Worm (Caenorhabditis elegans): ENCODE results near the gene sri-7.
"Not testable (repeated sequence)": the region's sequence is repeated elsewhere in the genome, so short reads cannot be mapped to it uniquely, and the experiment has no call there.

The sri-7 gene

DNA sequence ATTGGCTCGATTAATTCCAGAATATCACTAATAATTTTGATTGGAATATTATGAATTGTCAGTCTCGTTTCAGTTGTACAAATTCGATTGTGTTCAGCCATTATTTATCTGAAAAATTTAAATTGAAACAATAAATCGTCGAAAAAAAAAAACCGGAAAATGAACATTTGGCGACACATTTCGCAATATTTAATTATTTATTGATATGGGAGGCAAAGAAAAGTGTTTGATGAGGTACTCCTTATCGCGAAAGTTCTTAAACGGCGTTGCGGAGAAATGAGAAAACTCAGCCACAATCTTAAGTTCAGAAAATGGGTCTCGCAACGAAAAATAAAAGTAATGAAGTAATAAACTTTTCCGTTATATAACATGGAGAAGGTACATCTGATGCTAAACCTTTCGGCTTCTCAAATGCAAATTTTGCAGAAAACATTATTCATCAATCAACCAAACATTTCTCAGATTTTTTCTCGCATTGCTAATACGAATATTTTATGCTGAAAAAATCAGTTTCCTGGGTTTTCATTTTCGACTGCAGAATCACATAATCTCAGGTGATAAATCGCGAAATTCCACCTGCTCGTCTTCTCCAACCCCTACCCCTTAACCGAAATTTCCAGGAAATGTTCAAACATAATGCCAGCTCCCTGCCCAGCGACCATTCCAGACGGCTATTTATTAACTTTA, at the start of gene sri-7, which contains the start of gene T06E6.15:
TSS of gene sri-7 (plus strand) at position 637 of the 687 bp plus-strand sequence.
TSS of gene T06E6.15 (minus strand) at position 101 of the 687 bp plus-strand sequence.
- no peak for TF ChIP-seq W03F9.2 (tag; optimal IDR thresholded peaks at IDR 0.05)
- no peak for TF ChIP-seq dao-5 (tag; optimal IDR thresholded peaks at IDR 0.05)
- TF ChIP-seq him-1 (tag; optimal IDR thresholded peaks at IDR 0.05) = no peak

DNA sequence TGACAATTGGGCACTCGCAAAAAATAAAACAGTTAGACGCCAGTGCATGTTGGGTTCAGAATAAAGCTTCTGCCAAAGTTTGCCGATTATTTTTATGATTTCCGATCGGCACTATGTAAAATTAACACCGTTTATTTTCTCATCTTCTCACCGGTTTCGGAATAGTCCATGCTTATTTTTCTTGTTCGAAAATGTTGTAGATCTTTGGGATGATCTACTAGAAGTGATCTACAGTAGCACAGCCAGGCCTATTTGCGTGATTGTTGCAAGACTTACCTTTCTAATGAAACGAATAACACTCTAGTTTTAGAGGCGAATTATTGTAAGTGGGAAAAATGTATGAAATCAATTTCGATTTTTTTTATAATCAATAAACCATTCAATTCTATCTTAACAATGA, 49.5 kb upstream of the sri-7 start, which contains the start of gene clec-231:
TSS of gene clec-231 (minus strand) at position 101 of the 400 bp plus-strand sequence.
- TF ChIP-seq W03F9.2 (tag; optimal IDR thresholded peaks at IDR 0.05) (no peak), dao-5 (tag; optimal IDR thresholded peaks at IDR 0.05) (no peak)

DNA sequence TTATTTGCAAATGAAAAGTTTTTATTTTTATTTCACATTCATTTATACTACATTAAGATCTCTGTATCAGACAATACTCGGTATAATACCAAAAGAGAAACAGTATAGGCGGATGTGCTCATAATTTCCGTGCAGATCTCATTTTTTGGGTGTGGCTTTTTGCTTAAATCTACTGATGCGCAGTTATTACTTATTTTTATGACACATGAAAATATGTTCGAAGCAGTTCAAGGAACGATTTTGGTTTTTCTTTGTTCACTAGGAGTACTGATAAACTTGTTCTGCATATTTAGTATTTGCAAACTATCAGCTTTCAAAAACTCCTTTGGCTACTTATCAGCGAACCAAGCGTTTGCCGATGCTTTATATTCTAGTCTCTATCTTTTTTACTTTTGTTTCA, 47.8 kb upstream of the sri-7 start, which contains the start of gene srx-58:
TSS of gene srx-58 (plus strand) at position 301 of the 400 bp plus-strand sequence.
- TF ChIP-seq dao-5 (tag; optimal IDR thresholded peaks at IDR 0.05) (no peak), him-1 (tag; optimal IDR thresholded peaks at IDR 0.05) (no peak), W03F9.2 (tag; optimal IDR thresholded peaks at IDR 0.05) (no peak)

DNA sequence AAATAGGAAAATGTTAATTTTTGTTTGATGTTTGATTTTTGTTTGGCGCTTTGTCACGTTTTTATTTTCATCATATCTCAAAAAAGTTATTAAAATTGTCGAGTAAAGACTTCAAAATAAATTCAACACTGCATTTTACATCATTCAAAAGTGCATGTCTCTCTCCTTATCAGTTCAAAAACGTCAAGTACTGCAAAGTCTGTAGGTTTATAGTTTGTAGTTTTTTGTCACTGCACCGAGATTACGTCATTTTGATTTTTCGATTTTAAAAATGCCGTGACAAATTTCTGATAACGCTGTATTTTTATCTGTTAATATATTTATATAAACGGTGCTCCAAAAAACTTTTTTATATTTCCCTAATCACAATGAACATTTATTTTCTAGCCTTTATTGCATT, 45.5 kb upstream of the sri-7 start, which contains the start of gene C29F3.7:
TSS of gene C29F3.7 (plus strand) at position 254 of the 400 bp plus-strand sequence.
- TF ChIP-seq W03F9.2 (tag; optimal IDR thresholded peaks at IDR 0.05) = no peak
- no peak for TF ChIP-seq him-1 (tag; optimal IDR thresholded peaks at IDR 0.05)
- TF ChIP-seq dao-5 (tag; optimal IDR thresholded peaks at IDR 0.05) = no peak

DNA sequence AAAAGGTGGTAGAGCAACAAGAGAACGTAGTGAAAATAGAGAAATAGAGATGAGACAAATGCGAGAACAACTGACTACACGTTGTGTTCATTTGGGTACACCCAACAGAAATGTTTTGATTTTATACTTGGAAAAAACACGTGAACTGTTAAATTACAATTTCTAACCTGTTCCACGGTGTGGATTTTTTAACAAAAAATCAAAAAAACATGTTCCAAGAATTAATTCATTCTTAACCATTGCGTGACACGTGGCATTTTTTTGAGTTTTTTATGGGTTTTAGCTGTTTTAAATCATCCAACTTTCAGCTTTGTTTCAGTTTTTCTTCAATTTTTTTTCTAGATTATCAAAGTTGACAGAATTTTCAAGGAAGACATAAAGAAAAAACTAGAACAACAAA, 38.7 kb upstream of the sri-7 start, which contains the start of gene ech-1.1:
TSS of gene ech-1.1 (minus strand) at position 101 of the 400 bp plus-strand sequence.
- TF ChIP-seq W03F9.2, him-1, dao-5 (tag; optimal IDR thresholded peaks at IDR 0.05): not testable (repeated sequence)

DNA sequence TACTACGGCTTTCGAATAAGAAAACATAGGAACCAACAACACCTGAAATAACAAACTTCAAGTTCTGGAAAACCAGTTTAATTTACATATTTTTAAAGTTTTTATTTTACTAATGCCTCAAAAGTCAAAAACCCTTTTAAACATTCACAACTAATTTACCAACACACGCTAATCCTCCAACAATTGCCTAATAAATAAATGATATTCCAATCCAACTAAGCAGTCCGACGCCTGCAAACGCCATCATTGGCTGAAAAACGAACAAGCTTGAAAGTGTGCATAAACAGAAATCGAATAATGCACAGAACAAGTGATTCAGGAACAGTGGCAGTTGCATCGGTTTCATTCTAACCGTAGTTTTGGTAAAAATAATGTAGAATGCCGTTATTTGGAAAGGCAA, 32.4 kb upstream of the sri-7 start:
- no peak for TF ChIP-seq dao-5 (tag; optimal IDR thresholded peaks at IDR 0.05)
- TF ChIP-seq W03F9.2 (tag; optimal IDR thresholded peaks at IDR 0.05) = no peak
- TF ChIP-seq him-1 (tag; optimal IDR thresholded peaks at IDR 0.05) = no peak

DNA sequence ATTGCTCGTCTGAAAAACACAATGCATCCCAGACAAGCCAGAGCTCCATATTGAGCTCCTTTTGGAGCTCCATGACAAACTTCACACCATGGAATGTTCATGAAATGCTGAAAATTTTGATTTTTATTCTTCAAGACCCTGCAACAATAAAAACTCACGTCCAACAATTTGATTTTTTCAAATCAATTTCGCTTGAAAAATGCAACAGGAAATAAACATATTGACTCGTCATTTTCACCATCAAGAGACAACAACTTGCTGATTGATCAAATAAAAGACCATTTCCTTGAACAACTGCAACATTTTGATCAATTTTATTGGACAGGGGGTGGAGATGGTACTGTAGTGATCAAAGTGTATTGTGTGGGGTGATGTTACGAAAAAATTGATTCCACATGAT, 30.4 kb upstream of the sri-7 start, which contains the start of gene nhr-269:
TSS of gene nhr-269 (minus strand) at position 101 of the 400 bp plus-strand sequence.
- TF ChIP-seq him-1 (tag; optimal IDR thresholded peaks at IDR 0.05) (no peak), dao-5 (tag; optimal IDR thresholded peaks at IDR 0.05) (no peak), W03F9.2 (tag; optimal IDR thresholded peaks at IDR 0.05) (no peak)

DNA sequence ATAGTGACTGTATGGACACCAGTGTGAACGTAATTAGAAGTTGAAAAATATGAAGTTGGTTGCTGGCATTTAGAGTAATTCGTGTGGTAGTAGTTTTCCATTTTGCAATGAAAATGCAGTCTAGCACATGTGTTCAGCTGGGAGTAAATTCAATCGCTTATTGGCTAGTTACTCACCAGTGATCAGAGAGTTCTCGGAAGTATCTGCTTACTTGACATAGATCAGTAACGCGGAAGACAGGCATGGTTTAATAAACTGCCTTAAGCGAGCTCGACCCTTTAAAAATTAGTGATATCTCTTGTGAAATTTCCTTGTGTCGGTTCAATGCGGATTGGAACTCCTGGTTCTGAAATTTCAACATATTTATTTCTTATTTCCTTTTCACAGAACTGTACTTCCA, 23.9 kb upstream of the sri-7 start, which contains the start of gene srh-52:
TSS of gene srh-52 (minus strand) at position 101 of the 400 bp plus-strand sequence.
- no peak for TF ChIP-seq him-1 (tag; optimal IDR thresholded peaks at IDR 0.05)
- TF ChIP-seq dao-5 (tag; optimal IDR thresholded peaks at IDR 0.05) = no peak
- TF ChIP-seq W03F9.2 (tag; optimal IDR thresholded peaks at IDR 0.05) = no peak

DNA sequence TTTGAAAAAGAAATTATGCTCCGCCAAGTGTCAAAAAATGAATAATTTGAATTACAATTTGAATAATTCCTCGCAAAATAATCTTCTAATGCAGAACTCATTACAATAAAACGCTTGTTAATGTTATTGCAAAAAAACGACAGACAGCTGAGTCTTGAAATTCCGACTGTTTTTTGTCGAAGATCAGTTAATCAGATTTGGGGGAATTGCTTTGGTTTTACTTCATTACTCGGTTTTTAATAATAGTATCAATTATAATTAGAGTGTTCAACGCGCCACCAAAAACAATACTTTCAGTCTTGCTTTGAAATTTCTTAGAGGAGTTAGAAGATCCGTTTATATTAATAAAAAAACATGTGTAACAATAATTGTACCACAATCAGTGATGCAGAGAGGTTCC, 22.2 kb upstream of the sri-7 start, which contains the start of gene srh-122:
TSS of gene srh-122 (minus strand) at position 101 of the 400 bp plus-strand sequence.
- TF ChIP-seq dao-5 (tag; optimal IDR thresholded peaks at IDR 0.05) (no peak), him-1 (tag; optimal IDR thresholded peaks at IDR 0.05) (no peak), W03F9.2 (tag; optimal IDR thresholded peaks at IDR 0.05) (no peak)

DNA sequence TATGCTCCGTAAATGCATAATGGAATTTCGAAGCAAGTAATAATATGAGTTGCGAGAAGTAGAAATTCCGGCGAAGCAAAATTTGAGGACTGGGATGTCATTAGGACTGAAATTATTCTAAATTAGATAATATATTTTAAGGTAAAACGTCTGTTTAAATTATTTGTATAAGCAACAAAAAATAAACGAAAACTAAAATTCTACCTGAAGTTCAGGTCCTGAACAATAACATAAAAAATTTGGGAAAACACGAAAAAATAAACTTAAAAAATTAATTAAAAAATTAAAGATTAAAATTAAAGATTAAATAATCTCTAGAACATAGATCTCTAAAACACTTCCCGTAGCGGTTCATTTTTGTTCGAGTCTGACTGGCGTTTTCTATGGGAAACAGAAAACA, 20.3 kb upstream of the sri-7 start, which contains the start of gene srh-251:
TSS of gene srh-251 (minus strand) at position 101 of the 400 bp plus-strand sequence.
- TF ChIP-seq W03F9.2 (tag; optimal IDR thresholded peaks at IDR 0.05) (no peak), dao-5 (tag; optimal IDR thresholded peaks at IDR 0.05) (no peak), him-1 (tag; optimal IDR thresholded peaks at IDR 0.05) (no peak)

DNA sequence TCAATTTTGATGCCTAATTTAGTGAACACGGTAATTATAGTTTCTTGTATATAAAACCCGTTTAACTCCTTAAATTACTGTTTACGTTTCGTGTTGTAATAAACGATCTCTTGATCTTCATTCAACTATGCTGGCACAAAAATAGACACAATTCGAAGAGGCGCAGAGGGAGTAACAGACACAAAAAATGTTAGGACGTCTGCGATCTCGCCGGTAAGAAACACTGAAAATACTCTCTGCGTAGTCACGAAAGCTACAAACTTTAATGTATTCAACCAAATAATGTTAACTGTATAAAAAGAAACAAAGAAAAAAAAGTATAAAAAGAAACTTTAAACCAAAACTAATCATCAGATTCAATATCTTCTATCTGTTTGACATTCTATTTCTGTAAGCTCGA, 19.3 kb upstream of the sri-7 start, which contains the start of gene dhs-23:
TSS of gene dhs-23 (plus strand) at position 363 of the 400 bp plus-strand sequence.
- TF ChIP-seq dao-5 (tag; optimal IDR thresholded peaks at IDR 0.05) (no peak), W03F9.2 (tag; optimal IDR thresholded peaks at IDR 0.05) (no peak), him-1 (tag; optimal IDR thresholded peaks at IDR 0.05) (no peak)

DNA sequence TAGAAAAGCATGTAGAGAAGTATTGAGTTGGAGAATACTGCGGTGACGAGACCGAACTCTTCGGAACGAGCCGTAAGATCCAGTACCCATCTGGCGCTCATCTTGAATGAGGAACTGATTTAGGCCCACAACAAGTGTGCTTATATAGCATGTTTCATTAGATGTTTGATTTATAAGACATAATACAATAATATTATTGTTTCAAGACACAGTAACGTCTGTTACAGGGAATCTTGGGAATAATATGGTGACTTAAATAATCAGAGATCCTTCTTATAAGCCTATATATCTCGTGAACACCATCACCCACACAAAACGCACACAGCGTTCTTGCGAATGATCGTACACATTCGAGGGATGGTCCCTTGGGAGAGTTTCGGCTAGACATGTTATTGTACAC, 16.4 kb upstream of the sri-7 start, which contains the start of gene str-88:
TSS of gene str-88 (minus strand) at position 101 of the 400 bp plus-strand sequence.
- no peak for TF ChIP-seq dao-5 (tag; optimal IDR thresholded peaks at IDR 0.05)
- TF ChIP-seq W03F9.2 (tag; optimal IDR thresholded peaks at IDR 0.05) = no peak
- no peak for TF ChIP-seq him-1 (tag; optimal IDR thresholded peaks at IDR 0.05)

DNA sequence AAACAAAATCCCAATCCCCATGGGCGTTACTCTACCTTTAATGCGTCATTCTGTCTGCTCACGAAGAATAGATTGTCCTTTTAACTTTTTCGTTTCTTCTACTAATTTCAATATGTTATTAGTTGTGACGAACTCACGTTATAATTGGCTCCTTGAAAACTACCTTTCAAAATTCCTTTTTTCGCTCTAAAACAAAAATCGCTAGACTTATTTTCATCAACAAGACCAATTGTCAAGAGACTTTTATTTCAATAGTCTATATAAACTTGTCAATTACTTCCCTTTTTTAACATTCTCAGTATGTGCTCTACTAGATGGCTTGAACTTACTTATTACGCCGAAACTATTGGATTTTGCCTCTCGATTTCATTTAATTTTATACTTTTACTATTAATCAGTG, 15.4 kb upstream of the sri-7 start, which contains the start of gene str-102:
TSS of gene str-102 (plus strand) at position 301 of the 400 bp plus-strand sequence.
- no peak for TF ChIP-seq him-1 (tag; optimal IDR thresholded peaks at IDR 0.05)
- TF ChIP-seq W03F9.2 (tag; optimal IDR thresholded peaks at IDR 0.05) = no peak
- no peak for TF ChIP-seq dao-5 (tag; optimal IDR thresholded peaks at IDR 0.05)

Measured in whole organism, L4/young adult.